Fruit fly (Drosophila melanogaster) whole organism, embryonic: ENCODE measurements around the gene Hecw.

Source experiments
- ATbp ChIP-seq: fragments of 200-800 bp; sonication (Bioruptor generic); optimal IDR thresholded peaks from 2 replicates; lab custom pipeline; 2017; ENCODE audit warnings: missing biosample characterization, mild to moderate bottlenecking, missing genetic modification characterization, missing genetic modification reagents
- Aef1 ChIP-seq: fragments of 200-800 bp; sonication (Bioruptor generic); IDR thresholded peaks from 3 replicates; pipeline ENCODE4 v1.3.6; 2022; ENCODE audit warnings: missing biosample characterization, missing genetic modification characterization
- B-H2 ChIP-seq: fragments of 200-800 bp; sonication (Bioruptor generic); optimal IDR thresholded peaks from 2 replicates; lab custom pipeline; 2018; ENCODE audit warnings: missing biosample characterization, mild to moderate bottlenecking, missing genetic modification characterization
- BEAF-32 ChIP-seq: fragments of 200-800 bp; sonication (Bioruptor generic); optimal IDR thresholded peaks from 3 replicates; lab custom pipeline; 2017; ENCODE audit warnings: missing biosample characterization, missing genetic modification characterization, mild to moderate bottlenecking, moderate library complexity, missing genetic modification reagents
- CG1233 ChIP-seq: fragments of 200-800 bp; sonication (Bioruptor generic); optimal IDR thresholded peaks from 4 replicates; lab custom pipeline; 2018; ENCODE audit warnings: missing biosample characterization, mild to moderate bottlenecking, missing genetic modification characterization
- CG13424 ChIP-seq: fragments of 200-800 bp; sonication (Bioruptor generic); optimal IDR thresholded peaks from 2 replicates; lab custom pipeline; 2019; ENCODE audit warnings: missing biosample characterization, mild to moderate bottlenecking, missing genetic modification characterization, moderate library complexity
- CG13894 ChIP-seq: fragments of 200-800 bp; sonication (Bioruptor generic); optimal IDR thresholded peaks from 3 replicates; lab custom pipeline; 2018; ENCODE audit warnings: missing biosample characterization, mild to moderate bottlenecking, missing genetic modification characterization, moderate library complexity
- CG14860 ChIP-seq: fragments of 200-800 bp; sonication (Bioruptor generic); IDR thresholded peaks from 3 replicates; pipeline ENCODE4 v1.3.6; 2022; ENCODE audit warnings: missing biosample characterization, missing genetic modification characterization; ENCODE audit not compliant: partially characterized antibody
- CG1832 ChIP-seq: fragments of 200-800 bp; sonication (Bioruptor generic); optimal IDR thresholded peaks from 2 replicates; lab custom pipeline; 2017; ENCODE audit warnings: missing biosample characterization, mild to moderate bottlenecking, missing genetic modification characterization, inconsistent platforms
- CG2129 ChIP-seq: fragments of 200-800 bp; sonication (Bioruptor generic); IDR thresholded peaks from 2 replicates; pipeline ENCODE4 v1.3.6; 2022; ENCODE audit warnings: missing biosample characterization, missing genetic modification characterization; ENCODE audit not compliant: partially characterized antibody
- CG3065 ChIP-seq: fragments of 200-800 bp; sonication (Bioruptor generic); optimal IDR thresholded peaks from 2 replicates; lab custom pipeline; 2016; ENCODE audit warnings: missing biosample characterization, missing genetic modification characterization
- CG34376 ChIP-seq: fragments of 200-800 bp; sonication (Bioruptor generic); optimal IDR thresholded peaks from 2 replicates; lab custom pipeline; 2018; ENCODE audit warnings: missing biosample characterization, mild to moderate bottlenecking, missing genetic modification characterization
- CG34422 ChIP-seq: fragments of 200-800 bp; sonication (Bioruptor generic); IDR thresholded peaks from 3 replicates; pipeline ENCODE4 v1.3.6; 2022; ENCODE audit warnings: missing biosample characterization, missing genetic modification characterization
- CG3995 ChIP-seq: fragments of 200-800 bp; sonication (Bioruptor generic); optimal IDR thresholded peaks from 3 replicates; lab custom pipeline; 2016; ENCODE audit warnings: missing biosample characterization, missing genetic modification characterization
- CG42726 ChIP-seq: fragments of 200-800 bp; sonication (Bioruptor generic); IDR thresholded peaks from 2 replicates; pipeline ENCODE4 v1.3.6; 2022; ENCODE audit warnings: missing biosample characterization, missing genetic modification characterization; ENCODE audit not compliant: partially characterized antibody
- CG4360 ChIP-seq: fragments of 200-800 bp; sonication (Bioruptor generic); IDR thresholded peaks from 2 replicates; pipeline ENCODE4 v1.3.6; 2022; ENCODE audit warnings: missing biosample characterization, missing genetic modification characterization
- CG6175 ChIP-seq: fragments of 200-800 bp; sonication (Bioruptor generic); IDR thresholded peaks from 3 replicates; pipeline ENCODE4 v1.3.6; 2022; ENCODE audit warnings: missing biosample characterization, missing genetic modification characterization
- CG8765 ChIP-seq: fragments of 200-800 bp; sonication (Bioruptor generic); IDR thresholded peaks from 2 replicates; pipeline ENCODE4 v1.3.6; 2022; ENCODE audit warnings: missing biosample characterization, missing genetic modification characterization
- CG9876 ChIP-seq: fragments of 200-800 bp; sonication (Bioruptor generic); optimal IDR thresholded peaks from 2 replicates; lab custom pipeline; 2016; ENCODE audit warnings: missing biosample characterization, missing genetic modification characterization
- Dip3 ChIP-seq: fragments of 200-800 bp; sonication (Bioruptor generic); optimal IDR thresholded peaks from 3 replicates; lab custom pipeline; 2016; ENCODE audit warnings: missing biosample characterization, missing genetic modification characterization
- Elba2 ChIP-seq: fragments of 200-800 bp; sonication (Bioruptor generic); optimal IDR thresholded peaks from 3 replicates; lab custom pipeline; 2016; ENCODE audit warnings: missing biosample characterization, missing genetic modification characterization
- H2.0 ChIP-seq: fragments of 200-800 bp; sonication (Bioruptor generic); IDR thresholded peaks from 2 replicates; pipeline ENCODE4 v1.3.6; 2022; ENCODE audit warnings: missing biosample characterization, missing genetic modification characterization
- Hr78 ChIP-seq, 2 experiments: fragments of 200-800 bp in 1 of 2; fragments of >200 bp in 1 of 2; sonication (Bioruptor generic) in 1 of 2; optimal IDR thresholded peaks; 2 replicates each; lab custom pipeline; 2017 to 2019; ENCODE audit warnings: missing biosample characterization in 2 of 2, missing genetic modification characterization in 2 of 2, mild to moderate bottlenecking in 1 of 2, moderate library complexity in 1 of 2
- Meics ChIP-seq: fragments of 200-800 bp; sonication (Bioruptor generic); optimal IDR thresholded peaks from 2 replicates; lab custom pipeline; 2017; ENCODE audit warnings: missing biosample characterization, mild to moderate bottlenecking, missing genetic modification characterization
- NC2β ChIP-seq: fragments of 200-800 bp; sonication (Bioruptor generic); optimal IDR thresholded peaks from 2 replicates; lab custom pipeline; 2016; ENCODE audit warnings: missing biosample characterization, missing genetic modification characterization
- Nf-YC ChIP-seq: fragments of 200-800 bp; optimal IDR thresholded peaks from 3 replicates; lab custom pipeline; 2019; ENCODE audit warnings: missing biosample characterization, mild to moderate bottlenecking, missing genetic modification characterization, moderate library complexity
- Sry-δ ChIP-seq: fragments of 200-800 bp; sonication (Bioruptor generic); optimal IDR thresholded peaks from 2 replicates; lab custom pipeline; 2016; ENCODE audit warnings: missing biosample characterization, missing genetic modification characterization
- bbx ChIP-seq: fragments of 200-800 bp; sonication (Bioruptor generic); IDR thresholded peaks from 2 replicates; pipeline ENCODE4 v1.3.6; 2022; ENCODE audit warnings: missing biosample characterization, missing genetic modification characterization; ENCODE audit not compliant: partially characterized antibody
- bsh ChIP-seq, 2 experiments: fragments of 200-800 bp; sonication (Bioruptor generic); optimal IDR thresholded peaks; 2 replicates each; lab custom pipeline; 2017 to 2018; ENCODE audit warnings: mild to moderate bottlenecking in 2 of 2, missing biosample characterization in 2 of 2, missing genetic modification characterization in 2 of 2, moderate library complexity in 1 of 2
- croc ChIP-seq: fragments of 200-800 bp; sonication (Bioruptor generic); conservative IDR thresholded peaks from 3 replicates; pipeline ENCODE4 v1.3.6; 2022; ENCODE audit warnings: missing biosample characterization, missing genetic modification characterization
- dm ChIP-seq: fragments of 200-800 bp; sonication (Bioruptor generic); optimal IDR thresholded peaks from 3 replicates; lab custom pipeline; 2016; ENCODE audit warnings: missing biosample characterization, missing genetic modification characterization
- dpn ChIP-seq, 2 experiments: fragments of 200-800 bp; sonication (Bioruptor generic); optimal IDR thresholded peaks; 3 replicates each; lab custom pipeline; 2016; ENCODE audit warnings: missing biosample characterization in 2 of 2, missing genetic modification characterization in 2 of 2
- ems ChIP-seq: fragments of 200-800 bp; sonication (Bioruptor generic); optimal IDR thresholded peaks from 3 replicates; lab custom pipeline; 2016; ENCODE audit warnings: missing biosample characterization, missing genetic modification characterization
- fd64A ChIP-seq: fragments of 200-800 bp; sonication (Bioruptor generic); optimal IDR thresholded peaks from 3 replicates; lab custom pipeline; 2018; ENCODE audit warnings: missing biosample characterization, mild to moderate bottlenecking, missing genetic modification characterization
- grn ChIP-seq: fragments of 200-800 bp; sonication (Bioruptor generic); optimal IDR thresholded peaks from 3 replicates; lab custom pipeline; 2017; ENCODE audit warnings: missing biosample characterization, missing genetic modification characterization
- gt ChIP-seq: fragments of 200-800 bp; sonication (Bioruptor generic); IDR thresholded peaks from 2 replicates; pipeline ENCODE4 v1.3.6; 2022; ENCODE audit warnings: missing biosample characterization, missing genetic modification characterization
- hb ChIP-seq: fragments of 200-800 bp; sonication (Bioruptor generic); IDR thresholded peaks from 3 replicates; pipeline ENCODE4 v1.3.6; 2022; ENCODE audit warnings: missing biosample characterization, missing genetic modification characterization; ENCODE audit not compliant: partially characterized antibody
- mam ChIP-seq: fragments of 200-800 bp; sonication (Bioruptor generic); optimal IDR thresholded peaks from 3 replicates; lab custom pipeline; 2016; ENCODE audit warnings: missing biosample characterization, missing genetic modification characterization
- mirr ChIP-seq: fragments of 200-800 bp; sonication (Bioruptor generic); optimal IDR thresholded peaks from 3 replicates; lab custom pipeline; 2018; ENCODE audit warnings: missing biosample characterization, mild to moderate bottlenecking, missing genetic modification characterization
- org-1 ChIP-seq: fragments of 200-800 bp; sonication (Bioruptor generic); optimal IDR thresholded peaks from 2 replicates; lab custom pipeline; 2017; ENCODE audit warnings: missing biosample characterization, missing genetic modification characterization
- pros ChIP-seq: fragments of 200-800 bp; sonication (Bioruptor generic); optimal IDR thresholded peaks from 3 replicates; lab custom pipeline; 2019; ENCODE audit warnings: missing biosample characterization, mild to moderate bottlenecking, missing genetic modification characterization, moderate library complexity
- slbo ChIP-seq: fragments of 200-800 bp; sonication (Bioruptor generic); IDR thresholded peaks from 2 replicates; pipeline ENCODE4 v1.3.6; 2022; ENCODE audit warnings: missing biosample characterization, missing genetic modification characterization
- tgo ChIP-seq: fragments of 200-800 bp; sonication (Bioruptor generic); IDR thresholded peaks from 3 replicates; pipeline ENCODE4 v1.3.6; 2022; ENCODE audit warnings: missing biosample characterization, missing genetic modification characterization
- toy ChIP-seq: fragments of 200-800 bp; sonication (Bioruptor generic); IDR thresholded peaks from 2 replicates; pipeline ENCODE4 v1.3.6; 2022; ENCODE audit warnings: missing biosample characterization, missing genetic modification characterization
- tup ChIP-seq: fragments of 200-800 bp; sonication (Bioruptor generic); optimal IDR thresholded peaks from 2 replicates; lab custom pipeline; 2016; ENCODE audit warnings: missing biosample characterization, mild to moderate bottlenecking, missing genetic modification characterization, moderate library complexity
- twi ChIP-seq: fragments of 200-800 bp; optimal IDR thresholded peaks from 2 replicates; lab custom pipeline; 2019; ENCODE audit warnings: missing biosample characterization, mild to moderate bottlenecking, missing genetic modification characterization, moderate library complexity
- vvl ChIP-seq: fragments of 200-800 bp; sonication (Bioruptor generic); IDR thresholded peaks from 2 replicates; pipeline ENCODE4 v1.3.6; 2022; ENCODE audit warnings: missing biosample characterization, missing genetic modification characterization
- wor ChIP-seq: fragments of 200-800 bp; sonication (Bioruptor generic); IDR thresholded peaks from 2 replicates; pipeline ENCODE4 v1.3.6; 2022; ENCODE audit warnings: missing biosample characterization, missing genetic modification characterization

Hecw gene

dm6 chrX:9600818-9601732 lies 7.7 kb upstream of the Hecw start, which contains the start of gene Gga (continued):
- TF ChIP-seq wor, result no peak
- no peak for TF ChIP-seq ems (GFP tag; lab: Kevin White, UChicago)
- no peak for TF ChIP-seq org-1 (GFP tag; lab: Kevin White, UChicago)
- no peak for TF ChIP-seq NC2β (GFP tag; lab: Kevin White, UChicago)
- TF ChIP-seq CG42726 (GFP tag; lab: Robert Waterston, UW), result peak; percentile 92
- TF ChIP-seq CG1233 (GFP tag; lab: Kevin White, UChicago), result no peak
- TF ChIP-seq Sry-δ, result peak; percentile 77
- peak; percentile 79 for TF ChIP-seq CG14860 (GFP tag; lab: Robert Waterston, UW)
- TF ChIP-seq Nf-YC (tag; lab: Kevin White, UChicago), result no peak
- TF ChIP-seq Aef1 (GFP tag; lab: Robert Waterston, UW), result peak; percentile 58; the same call in 2 of the 3 replicates
- peak; percentile 81 for TF ChIP-seq hb (GFP tag; lab: Robert Waterston, UW)
- TF ChIP-seq CG34422, result peak; percentile 54; the same call in 1 of the 3 replicates
- no peak for TF ChIP-seq CG9876
- TF ChIP-seq Elba2 (GFP tag; lab: Kevin White, UChicago), result no peak
- TF ChIP-seq CG34376 (GFP tag; lab: Kevin White, UChicago), result no peak
- TF ChIP-seq vvl (GFP tag; lab: Robert Waterston, UW), result 0 out of 2 replicates have a peak, but pooled peaks have one; percentile 8
- no peak for TF ChIP-seq fd64A (GFP tag; lab: Kevin White, UChicago)
- no peak for TF ChIP-seq CG13424 (tag; lab: Kevin White, UChicago)
- peak; percentile 89 for TF ChIP-seq BEAF-32 (GFP tag; lab: Kevin White, UChicago)
- TF ChIP-seq Hr78 (GFP tag; optimal IDR thresholded peaks at IDR 0.05; lab: Kevin White, UChicago), result no peak
- 0 out of 2 replicates have a peak, but pooled peaks have one; percentile 13 for TF ChIP-seq H2.0 (GFP tag; lab: Robert Waterston, UW)
- no peak for TF ChIP-seq slbo (GFP tag; lab: Robert Waterston, UW)
- TF ChIP-seq dm (GFP tag; lab: Kevin White, UChicago), result no peak
- TF ChIP-seq Dip3 (GFP tag; lab: Kevin White, UChicago), result no peak
- TF ChIP-seq ATbp (GFP tag; lab: Kevin White, UChicago), result no peak
- TF ChIP-seq croc (GFP tag; lab: Robert Waterston, UW), result no peak
- no peak for TF ChIP-seq bsh (GFP tag; optimal IDR thresholded peaks at IDR 0.05; lab: Kevin White, UChicago)
- no peak for TF ChIP-seq gt (GFP tag; lab: Robert Waterston, UW)
- TF ChIP-seq CG8765, result no peak
- peak; percentile 91 for TF ChIP-seq CG4360
- no peak for TF ChIP-seq mirr
- no peak for TF ChIP-seq twi (tag; lab: Kevin White, UChicago)
- TF ChIP-seq CG3065 (GFP tag; lab: Kevin White, UChicago), result no peak
- no peak for TF ChIP-seq tup (GFP tag; lab: Kevin White, UChicago)
- TF ChIP-seq tgo (GFP tag; lab: Robert Waterston, UW), result no peak
- TF ChIP-seq Meics (GFP tag; lab: Kevin White, UChicago), result no peak
- peak; percentile 94 for TF ChIP-seq bbx (GFP tag; lab: Robert Waterston, UW)
- TF ChIP-seq dpn (GFP tag; optimal IDR thresholded peaks at IDR 0.05; lab: Kevin White, UChicago), result no peak
- TF ChIP-seq CG2129 (GFP tag; lab: Robert Waterston, UW), result peak; percentile 67; the same call in 1 of the 2 replicates
- TF ChIP-seq B-H2 (GFP tag; lab: Kevin White, UChicago), result peak; percentile 66
- no peak for TF ChIP-seq mam (GFP tag; lab: Kevin White, UChicago)
- TF ChIP-seq CG6175 (GFP tag; lab: Robert Waterston, UW), result no peak
- TF ChIP-seq toy (GFP tag; lab: Robert Waterston, UW), result no peak
- TF ChIP-seq CG3995 (GFP tag; lab: Kevin White, UChicago), result no peak
- TF ChIP-seq CG1832 (GFP tag; lab: Kevin White, UChicago), result no peak
- TF ChIP-seq grn (GFP tag; lab: Kevin White, UChicago), result peak; percentile 33
- peak; percentile 10 for TF ChIP-seq CG13894
- TF ChIP-seq pros, result no peak
